Fruit fly (Drosophila melanogaster): ENCODE measurements around the gene CG31909.

Gene CG31909

dm6 chr2L:7219650-7220267 is 37.6 kb upstream of the CG31909 start, which contains the start of gene CG13784:
Gene CG13784, minus strand, starts transcription at chr2L:7220033.
- TF ChIP-seq Eip78C (GFP tag), result peak; percentile 77
- TF ChIP-seq pdm3 (GFP tag; optimal IDR thresholded peaks at IDR 0.05), result peak; percentile 4
- no peak for TF ChIP-seq CG8319 (GFP tag; optimal IDR thresholded peaks at IDR 0.05)
- TF ChIP-seq fd59A (GFP tag; optimal IDR thresholded peaks at IDR 0.05), result no peak
- no peak for TF ChIP-seq Ets21C (GFP tag; optimal IDR thresholded peaks at IDR 0.05)
- TF ChIP-seq Gug (GFP tag; IDR thresholded peaks at IDR 0.05), result no peak
- no peak for TF ChIP-seq topi (GFP tag; optimal IDR thresholded peaks at IDR 0.05)
- TF ChIP-seq net (GFP tag; optimal IDR thresholded peaks at IDR 0.05), result peak; percentile 12
- TF ChIP-seq Hr38 (GFP tag; optimal IDR thresholded peaks at IDR 0.05), result no peak
- TF ChIP-seq CG32006 (GFP tag; optimal IDR thresholded peaks at IDR 0.05), result no peak
- TF ChIP-seq CG3032 (tag; optimal IDR thresholded peaks at IDR 0.05), result peak; percentile 22
- TF ChIP-seq svp (GFP tag), result peak; percentile 73
- peak; percentile 9 for TF ChIP-seq CG10631 (GFP tag; optimal IDR thresholded peaks at IDR 0.05)
- TF ChIP-seq lz (GFP tag; optimal IDR thresholded peaks at IDR 0.05), result peak; percentile 35
- TF ChIP-seq CG6808 (GFP tag; optimal IDR thresholded peaks at IDR 0.05), result peak; percentile 36
- no peak for TF ChIP-seq CG4318 (GFP tag; optimal IDR thresholded peaks at IDR 0.05)
- TF ChIP-seq CG10669 (GFP tag; optimal IDR thresholded peaks at IDR 0.05), result no peak
- TF ChIP-seq fd85E (GFP tag; optimal IDR thresholded peaks at IDR 0.05), result no peak
- TF ChIP-seq CG8119 (GFP tag; IDR thresholded peaks at IDR 0.05), result peak; percentile 18; the same call in 1 of the 3 replicates
- TF ChIP-seq CG31627 (GFP tag; optimal IDR thresholded peaks at IDR 0.05), result no peak
- TF ChIP-seq cyc (GFP tag; optimal IDR thresholded peaks at IDR 0.05), result peak; percentile 11
- peak; percentile 42; the same call in 1 of the 3 replicates for TF ChIP-seq CG6163 (GFP tag; IDR thresholded peaks at IDR 0.05)
- TF ChIP-seq CG7368 (GFP tag; optimal IDR thresholded peaks at IDR 0.05), result no peak
- TF ChIP-seq esn (GFP tag; optimal IDR thresholded peaks at IDR 0.05), result peak; percentile 29
- TF ChIP-seq CG15336 (GFP tag; IDR thresholded peaks at IDR 0.05), result no peak
- TF ChIP-seq ss (GFP tag; optimal IDR thresholded peaks at IDR 0.05), result peak in 1 of 2 experiments; percentile 59
- TF ChIP-seq OdsH (GFP tag; optimal IDR thresholded peaks at IDR 0.05), result peak; percentile 17
- TF ChIP-seq eg (GFP tag; IDR thresholded peaks at IDR 0.05), result peak; percentile 66; the same call in 2 of the 3 replicates
- TF ChIP-seq Sox14 (GFP tag; optimal IDR thresholded peaks at IDR 0.05), result peak; percentile 54
- peak; percentile 3 for TF ChIP-seq acj6 (GFP tag; optimal IDR thresholded peaks at IDR 0.05)
- TF ChIP-seq CG9139 (GFP tag; optimal IDR thresholded peaks at IDR 0.05), result no peak
- TF ChIP-seq CG34406 (GFP tag; optimal IDR thresholded peaks at IDR 0.05), result no peak
- peak; percentile 54 for TF ChIP-seq vri (GFP tag; optimal IDR thresholded peaks at IDR 0.05)
- peak; percentile 23 for TF ChIP-seq Hr4 (GFP tag; optimal IDR thresholded peaks at IDR 0.05)
- TF ChIP-seq Sox15 (GFP tag; optimal IDR thresholded peaks at IDR 0.05), result no peak
- TF ChIP-seq CG6854 (GFP tag; optimal IDR thresholded peaks at IDR 0.05), result peak; percentile 43
- no peak for TF ChIP-seq CG6792 (GFP tag; optimal IDR thresholded peaks at IDR 0.05)
- TF ChIP-seq fkh (GFP tag; optimal IDR thresholded peaks at IDR 0.05), result peak; percentile 68
- peak; percentile 15 for TF ChIP-seq Eip75B (GFP tag; optimal IDR thresholded peaks at IDR 0.05)

DNA sequence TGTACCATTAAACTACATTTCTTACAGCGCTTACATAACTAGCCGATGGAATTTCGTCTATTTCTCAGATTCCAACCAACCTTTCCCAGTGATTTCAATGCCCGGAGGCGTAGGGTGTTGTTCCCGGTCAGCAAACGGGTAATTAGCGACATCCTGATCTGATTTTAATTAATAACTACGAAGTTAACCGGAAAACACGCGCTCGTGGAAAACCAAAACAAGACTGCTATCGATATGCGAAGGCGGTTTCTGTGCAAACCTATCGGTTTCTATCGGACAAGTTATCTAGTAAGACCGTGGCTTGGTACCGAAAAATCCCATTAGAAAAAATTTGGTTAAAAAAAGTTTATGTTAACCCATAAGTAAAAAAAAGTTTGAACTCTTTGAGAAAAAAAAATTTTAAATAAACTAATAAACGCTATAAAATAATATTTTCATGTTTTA is 34.5 kb upstream of the CG31909 start, which contains the start of gene mEFG1:
TSS of gene mEFG1 (minus strand) at position 253 of the 444 bp plus-strand sequence.
- TF ChIP-seq topi (GFP tag; optimal IDR thresholded peaks at IDR 0.05), result no peak
- no peak for TF ChIP-seq Ets96B (tag; optimal IDR thresholded peaks at IDR 0.05)
- no peak for TF ChIP-seq fd59A (GFP tag; optimal IDR thresholded peaks at IDR 0.05)
- TF ChIP-seq eg (GFP tag; IDR thresholded peaks at IDR 0.05), result no peak
- TF ChIP-seq Eip93F (GFP tag; optimal IDR thresholded peaks at IDR 0.05), result no peak
- TF ChIP-seq pdm3 (GFP tag; optimal IDR thresholded peaks at IDR 0.05), result no peak
- no peak for TF ChIP-seq CG6276 (GFP tag; optimal IDR thresholded peaks at IDR 0.05)
- TF ChIP-seq CG3032 (tag; optimal IDR thresholded peaks at IDR 0.05), result no peak
- no peak for TF ChIP-seq Eip75B (GFP tag; optimal IDR thresholded peaks at IDR 0.05)
- TF ChIP-seq dsx (GFP tag; optimal IDR thresholded peaks at IDR 0.05; ENCODE audit: poor library complexity, severe bottlenecking), result no peak
- no peak for TF ChIP-seq CG4318 (GFP tag; optimal IDR thresholded peaks at IDR 0.05)
- no peak for TF ChIP-seq lz (GFP tag; optimal IDR thresholded peaks at IDR 0.05)
- no peak for TF ChIP-seq Hr39 (GFP tag; optimal IDR thresholded peaks at IDR 0.05)
- TF ChIP-seq CG6808 (GFP tag; optimal IDR thresholded peaks at IDR 0.05), result no peak
- no peak for TF ChIP-seq fd85E (GFP tag; optimal IDR thresholded peaks at IDR 0.05)
